Worm (Caenorhabditis elegans) whole organism, late embryonic: ENCODE measurements around the gene his-64.
"Not testable (repeated sequence)": the region's sequence is repeated elsewhere in the genome, so short reads cannot be mapped to it uniquely, and the experiment has no call there.

Experiments used
- C38D4.7 ChIP-seq: fragments of 200-800 bp; sonication (Bioruptor generic); optimal IDR thresholded peaks from 2 replicates; lab custom pipeline; 2018; ENCODE audit warnings: mild to moderate bottlenecking, missing genetic modification characterization, moderate library complexity, missing compliant biosample characterization
- F13H6.1 ChIP-seq: sonication (generic microtip); optimal IDR thresholded peaks from 2 replicates; lab custom pipeline; 2016; ENCODE audit warnings: missing genetic modification characterization, missing compliant biosample characterization
- Y22D7AL.16 ChIP-seq: sonication (generic microtip); optimal IDR thresholded peaks from 2 replicates; lab custom pipeline; 2016; ENCODE audit warnings: missing genetic modification characterization, missing compliant biosample characterization
- ahr-1 ChIP-seq: sonication (generic microtip); optimal IDR thresholded peaks from 2 replicates; lab custom pipeline; 2016; ENCODE audit warnings: missing genetic modification characterization, missing compliant biosample characterization
- ceh-18 ChIP-seq: sonication (generic microtip); optimal IDR thresholded peaks from 2 replicates; lab custom pipeline; 2016; ENCODE audit warnings: missing genetic modification characterization, missing compliant biosample characterization
- ceh-22 ChIP-seq: sonication (generic microtip); optimal IDR thresholded peaks from 2 replicates; lab custom pipeline; 2017; ENCODE audit warnings: missing biosample characterization, missing genetic modification characterization
- ceh-24 ChIP-seq: sonication (generic microtip); optimal IDR thresholded peaks from 2 replicates; lab custom pipeline; 2016; ENCODE audit warnings: mild to moderate bottlenecking, missing genetic modification characterization, missing compliant biosample characterization
- ceh-31 ChIP-seq: sonication (generic microtip); optimal IDR thresholded peaks from 2 replicates; lab custom pipeline; 2016; ENCODE audit warnings: missing genetic modification characterization, missing compliant biosample characterization
- ceh-45 ChIP-seq: fragments of 200-800 bp; sonication (Bioruptor generic); IDR thresholded peaks from 2 replicates; pipeline ENCODE4 v1.3.6; 2022; ENCODE audit warnings: missing genetic modification reagents, missing genetic modification characterization, missing compliant biosample characterization
- ceh-48 ChIP-seq: sonication (generic microtip); optimal IDR thresholded peaks from 2 replicates; lab custom pipeline; 2016; ENCODE audit warnings: missing genetic modification characterization, inconsistent platforms, missing compliant biosample characterization
- ceh-9 ChIP-seq: sonication (generic microtip); optimal IDR thresholded peaks from 2 replicates; lab custom pipeline; 2016; ENCODE audit warnings: mild to moderate bottlenecking, missing genetic modification characterization, inconsistent platforms, missing compliant biosample characterization
- dve-1 ChIP-seq: sonication (generic microtip); optimal IDR thresholded peaks from 2 replicates; lab custom pipeline; 2017; ENCODE audit warnings: antibody characterized with exemption, mild to moderate bottlenecking, missing genetic modification characterization, missing compliant biosample characterization
- elt-2 ChIP-seq: sonication (generic microtip); optimal IDR thresholded peaks from 2 replicates; lab custom pipeline; 2016; ENCODE audit warnings: missing genetic modification reagents, missing genetic modification characterization, missing compliant biosample characterization
- ets-4 ChIP-seq: sonication (generic microtip); optimal IDR thresholded peaks from 2 replicates; lab custom pipeline; 2016; ENCODE audit warnings: missing genetic modification characterization, missing compliant biosample characterization
- eyg-1 ChIP-seq: sonication (generic microtip); optimal IDR thresholded peaks from 2 replicates; lab custom pipeline; 2016; ENCODE audit warnings: missing genotype, missing genetic modification characterization, missing compliant biosample characterization
- fkh-6 ChIP-seq: sonication (generic microtip); optimal IDR thresholded peaks from 2 replicates; lab custom pipeline; 2016; ENCODE audit warnings: missing genetic modification characterization, missing compliant biosample characterization
- gmeb-2 ChIP-seq: sonication (generic microtip); optimal IDR thresholded peaks from 2 replicates; lab custom pipeline; 2016; ENCODE audit warnings: missing genetic modification characterization, inconsistent platforms, missing compliant biosample characterization
- hlh-15 ChIP-seq: sonication (generic microtip); optimal IDR thresholded peaks from 2 replicates; lab custom pipeline; 2016; ENCODE audit warnings: missing genetic modification characterization, missing compliant biosample characterization
- hlh-8 ChIP-seq: sonication (generic microtip); optimal IDR thresholded peaks from 2 replicates; lab custom pipeline; 2016; ENCODE audit warnings: missing genotype, missing genetic modification characterization, missing compliant biosample characterization
- madf-2 ChIP-seq: sonication (generic microtip); optimal IDR thresholded peaks from 2 replicates; lab custom pipeline; 2017; ENCODE audit warnings: missing genetic modification characterization, missing compliant biosample characterization
- nhr-11 ChIP-seq: fragments of 150-350 bp; optimal IDR thresholded peaks from 2 replicates; lab custom pipeline; 2014; ENCODE audit warnings: missing biosample characterization, missing genetic modification characterization
- pat-9 ChIP-seq: fragments of 200-800 bp; sonication (Bioruptor generic); optimal IDR thresholded peaks from 2 replicates; lab custom pipeline; 2018; ENCODE audit warnings: mild to moderate bottlenecking, missing genetic modification characterization, moderate library complexity, missing compliant biosample characterization
- pax-1 ChIP-seq: fragments of 150-350 bp; optimal IDR thresholded peaks from 2 replicates; lab custom pipeline; 2014; ENCODE audit warnings: missing biosample characterization, missing genetic modification characterization
- ref-2 ChIP-seq: sonication (generic microtip); optimal IDR thresholded peaks from 2 replicates; lab custom pipeline; 2016; ENCODE audit warnings: missing genetic modification characterization, missing compliant biosample characterization
- rnt-1 ChIP-seq: sonication (generic microtip); optimal IDR thresholded peaks from 2 replicates; lab custom pipeline; 2016; ENCODE audit warnings: missing genetic modification characterization, missing compliant biosample characterization
- sdc-2 ChIP-seq: sonication (generic microtip); optimal IDR thresholded peaks from 2 replicates; lab custom pipeline; 2016; ENCODE audit warnings: missing genotype, missing genetic modification characterization, missing compliant biosample characterization
- sox-2 ChIP-seq: fragments of 200-800 bp; sonication (Bioruptor generic); IDR thresholded peaks from 2 replicates; pipeline ENCODE4 v1.3.6; 2022; ENCODE audit warnings: missing genetic modification reagents, missing genetic modification characterization, missing compliant biosample characterization
- syd-9 ChIP-seq: sonication (generic microtip); optimal IDR thresholded peaks from 2 replicates; lab custom pipeline; 2016; ENCODE audit warnings: mild to moderate bottlenecking, missing genetic modification characterization, moderate library complexity, missing compliant biosample characterization
- unc-3 ChIP-seq, 2 experiments: fragments of 200-800 bp in 1 of 2; sonication (Bioruptor generic) in 1 of 2; sonication (generic microtip) in 1 of 2; conservative IDR thresholded peaks in 1 of 2; optimal IDR thresholded peaks in 1 of 2; 2 replicates each; pipeline versions ENCODE4 v1.3.6 to Lab custom; 2016 to 2022; ENCODE audit warnings: missing compliant biosample characterization in 2 of 2, missing genetic modification characterization in 2 of 2, missing genetic modification reagents in 1 of 2
- unc-42 ChIP-seq: sonication (generic microtip); optimal IDR thresholded peaks from 2 replicates; lab custom pipeline; 2016; ENCODE audit warnings: missing genotype, missing genetic modification characterization, missing compliant biosample characterization
- unc-55 ChIP-seq: sonication (generic microtip); optimal IDR thresholded peaks from 2 replicates; lab custom pipeline; 2017; ENCODE audit warnings: missing biosample characterization, missing genetic modification reagents, missing genetic modification characterization
- unc-86 ChIP-seq: sonication (generic microtip); optimal IDR thresholded peaks from 2 replicates; lab custom pipeline; 2016; ENCODE audit warnings: missing genetic modification characterization, missing compliant biosample characterization

his-64 gene

ce11 chrIV:11379254-11379653 is 27.7 kb upstream of the his-64 start, which contains the start of gene fbxb-76:
fbxb-76 (minus strand) TSS chrIV:11379354.
- TF ChIP-seq ref-2 (tag; lab: Kevin White, UChicago) (no peak), ets-4 (tag; lab: Kevin White, UChicago) (no peak), hlh-8 (tag; lab: Kevin White, UChicago) (no peak), ceh-18 (tag; lab: Kevin White, UChicago) (no peak), C38D4.7 (GFP tag; lab: Kevin White, UChicago) (no peak), unc-3 (GFP tag; conservative IDR thresholded peaks at IDR 0.05; lab: Robert Waterston, UW) (no peak), unc-3 (tag; optimal IDR thresholded peaks at IDR 0.05; lab: Kevin White, UChicago) (no peak), ceh-24 (tag; lab: Kevin White, UChicago) (no peak), ceh-48 (tag; lab: Kevin White, UChicago) (no peak), ceh-45 (GFP tag; lab: Robert Waterston, UW) (no peak), unc-55 (GFP tag; lab: Kevin White, UChicago) (no peak), fkh-6 (tag; lab: Kevin White, UChicago) (no peak), sox-2 (GFP tag; lab: Robert Waterston, UW) (no peak), Y22D7AL.16 (tag; lab: Kevin White, UChicago) (no peak), gmeb-2 (tag; lab: Kevin White, UChicago) (no peak)
- TF ChIP-seq, all 69 proteins: peak for 0

- TF ChIP-seq ref-2 (tag; lab: Kevin White, UChicago) = no peak
- TF ChIP-seq unc-86 (tag; lab: Kevin White, UChicago) = no peak
- peak; percentile 73 for TF ChIP-seq unc-42 (tag; lab: Kevin White, UChicago)
- no peak for TF ChIP-seq madf-2 (tag; lab: Kevin White, UChicago)
- TF ChIP-seq Y22D7AL.16 (tag; lab: Kevin White, UChicago) = no peak
- no peak for TF ChIP-seq ets-4 (tag; lab: Kevin White, UChicago)
- TF ChIP-seq gmeb-2 (tag; lab: Kevin White, UChicago) = no peak
- TF ChIP-seq, all 69 proteins: peak for 1
These were observed 18.2 kb upstream of the his-64 start for ce11 chrIV:11388684-11389083.

- no peak for TF ChIP-seq elt-2 (tag; lab: Kevin White, UChicago)
- TF ChIP-seq F13H6.1 (tag; lab: Kevin White, UChicago) = no peak
- TF ChIP-seq unc-55 (GFP tag; lab: Kevin White, UChicago) = no peak
- no peak for TF ChIP-seq ahr-1 (tag; lab: Kevin White, UChicago)
These were observed 12.7 kb upstream of the his-64 start, which contains the start of gene tag-89 for ce11 chrIV:11394243-11394642. tag-89 (plus strand) TSS chrIV:11394543.

ce11 chrIV:11398267-11398825 is 8.6 kb upstream of the his-64 start, which contains the start of gene dsl-6:
dsl-6 (minus strand) TSS chrIV:11398317.
- not testable (repeated sequence) for TF ChIP-seq sox-2 (GFP tag; lab: Robert Waterston, UW); eyg-1 (tag; lab: Kevin White, UChicago); ceh-9 (tag; lab: Kevin White, UChicago)

- TF ChIP-seq hlh-15 (tag; lab: Kevin White, UChicago) (no peak), ref-2 (tag; lab: Kevin White, UChicago) (no peak), rnt-1 (no peak), pax-1 (tag; lab: Kevin White, UChicago) (no peak), pat-9 (tag; lab: Kevin White, UChicago) (no peak), eyg-1 (tag; lab: Kevin White, UChicago) (no peak), nhr-11 (tag; lab: Kevin White, UChicago) (no peak), ceh-31 (no peak), sdc-2 (tag; lab: Kevin White, UChicago) (no peak), syd-9 (tag; lab: Kevin White, UChicago) (no peak), dve-1 (no peak), unc-42 (tag; lab: Kevin White, UChicago) (no peak), sox-2 (GFP tag; lab: Robert Waterston, UW) (no peak), ceh-22 (tag; lab: Kevin White, UChicago) (no peak), hlh-8 (tag; lab: Kevin White, UChicago) (no peak)
These were observed 5.4 kb upstream of the his-64 start for ce11 chrIV:11401482-11401881.
